Fruit fly (Drosophila melanogaster) whole organism, embryonic: ENCODE results near the gene galectin.

Experiments
- ATbp ChIP-seq: fragments of 200-800 bp; sonication (Bioruptor generic); optimal IDR thresholded peaks from 2 replicates; lab custom pipeline; 2017; ENCODE audit warnings: missing biosample characterization, mild to moderate bottlenecking, missing genetic modification characterization, missing genetic modification reagents
- Blimp-1 ChIP-seq: fragments of 200-800 bp; sonication (Bioruptor generic); optimal IDR thresholded peaks from 3 replicates; lab custom pipeline; 2018; ENCODE audit warnings: missing biosample characterization, missing genetic modification characterization, mild to moderate bottlenecking, moderate library complexity, missing genetic modification reagents
- CG10267 ChIP-seq: fragments of 200-800 bp; sonication (Bioruptor generic); optimal IDR thresholded peaks from 2 replicates; lab custom pipeline; 2018; ENCODE audit warnings: missing biosample characterization, mild to moderate bottlenecking, missing genetic modification characterization, moderate library complexity
- CG11247 ChIP-seq: fragments of 200-800 bp; sonication (Bioruptor generic); IDR thresholded peaks from 2 replicates; pipeline ENCODE4 v1.3.6; 2022; ENCODE audit warnings: missing biosample characterization, missing genetic modification characterization
- CG11456 ChIP-seq: fragments of 200-800 bp; sonication (Bioruptor generic); IDR thresholded peaks from 3 replicates; pipeline ENCODE4 v1.3.6; 2022; ENCODE audit warnings: missing biosample characterization, missing genetic modification characterization
- CG11723 ChIP-seq: fragments of 200-800 bp; sonication (Bioruptor generic); optimal IDR thresholded peaks from 2 replicates; lab custom pipeline; 2017; ENCODE audit warnings: missing biosample characterization, mild to moderate bottlenecking, missing genetic modification characterization
- CG12071 ChIP-seq: fragments of 200-800 bp; sonication (Bioruptor generic); optimal IDR thresholded peaks from 3 replicates; lab custom pipeline; 2018; ENCODE audit warnings: missing biosample characterization, mild to moderate bottlenecking, missing genetic modification characterization
- CG12219 ChIP-seq: fragments of 200-800 bp; sonication (Bioruptor generic); optimal IDR thresholded peaks from 3 replicates; lab custom pipeline; 2018; ENCODE audit warnings: missing biosample characterization, mild to moderate bottlenecking, missing genetic modification characterization
- CG1233 ChIP-seq: fragments of 200-800 bp; sonication (Bioruptor generic); optimal IDR thresholded peaks from 4 replicates; lab custom pipeline; 2018; ENCODE audit warnings: missing biosample characterization, mild to moderate bottlenecking, missing genetic modification characterization
- CG12769 ChIP-seq: fragments of 200-800 bp; sonication (Bioruptor generic); optimal IDR thresholded peaks from 2 replicates; lab custom pipeline; 2019; ENCODE audit warnings: missing biosample characterization, mild to moderate bottlenecking, missing genetic modification characterization, moderate library complexity
- CG12942 ChIP-seq: fragments of 200-800 bp; sonication (Bioruptor generic); optimal IDR thresholded peaks from 3 replicates; lab custom pipeline; 2016; ENCODE audit warnings: missing biosample characterization, missing genetic modification characterization
- CG13894 ChIP-seq: fragments of 200-800 bp; sonication (Bioruptor generic); optimal IDR thresholded peaks from 3 replicates; lab custom pipeline; 2018; ENCODE audit warnings: missing biosample characterization, mild to moderate bottlenecking, missing genetic modification characterization, moderate library complexity
- CG14965 ChIP-seq: fragments of 200-800 bp; sonication (Bioruptor generic); optimal IDR thresholded peaks from 2 replicates; lab custom pipeline; 2016; ENCODE audit warnings: missing biosample characterization, missing genetic modification characterization, borderline replicate concordance
- CG16863 ChIP-seq: fragments of 200-800 bp; sonication (Bioruptor generic); optimal IDR thresholded peaks from 3 replicates; lab custom pipeline; 2016; ENCODE audit warnings: missing biosample characterization, missing genetic modification characterization
- CG18262 ChIP-seq: fragments of 200-800 bp; optimal IDR thresholded peaks from 3 replicates; lab custom pipeline; 2019; ENCODE audit warnings: missing biosample characterization, mild to moderate bottlenecking, missing genetic modification characterization, moderate library complexity
- CG1832 ChIP-seq: fragments of 200-800 bp; sonication (Bioruptor generic); optimal IDR thresholded peaks from 2 replicates; lab custom pipeline; 2017; ENCODE audit warnings: missing biosample characterization, mild to moderate bottlenecking, missing genetic modification characterization, inconsistent platforms
- CG30020 ChIP-seq: fragments of 200-800 bp; optimal IDR thresholded peaks from 2 replicates; lab custom pipeline; 2019; ENCODE audit warnings: missing biosample characterization, mild to moderate bottlenecking, missing genetic modification characterization, moderate library complexity
- CG3847 ChIP-seq: fragments of 200-800 bp; sonication (Bioruptor generic); IDR thresholded peaks from 2 replicates; pipeline ENCODE4 v1.3.6; 2022; ENCODE audit warnings: missing biosample characterization, missing genetic modification characterization
- CG4282 ChIP-seq: fragments of 200-800 bp; sonication (Bioruptor generic); optimal IDR thresholded peaks from 2 replicates; lab custom pipeline; 2016; ENCODE audit warnings: missing biosample characterization, missing genetic modification characterization
- CG4424 ChIP-seq: fragments of 200-800 bp; sonication (Bioruptor generic); optimal IDR thresholded peaks from 3 replicates; lab custom pipeline; 2016; ENCODE audit warnings: missing biosample characterization, missing genetic modification characterization
- CG7745 ChIP-seq: fragments of 200-800 bp; sonication (Bioruptor generic); optimal IDR thresholded peaks from 2 replicates; lab custom pipeline; 2018; ENCODE audit warnings: missing biosample characterization, mild to moderate bottlenecking, missing genetic modification characterization, moderate library complexity
- CG8924 ChIP-seq: fragments of 200-800 bp; optimal IDR thresholded peaks from 3 replicates; lab custom pipeline; 2019; ENCODE audit warnings: missing biosample characterization, mild to moderate bottlenecking, missing genetic modification characterization, moderate library complexity
- CG9437 ChIP-seq: fragments of 200-800 bp; sonication (Bioruptor generic); optimal IDR thresholded peaks from 2 replicates; lab custom pipeline; 2018; ENCODE audit warnings: missing biosample characterization, mild to moderate bottlenecking, missing genetic modification characterization
- CG9876 ChIP-seq: fragments of 200-800 bp; sonication (Bioruptor generic); optimal IDR thresholded peaks from 2 replicates; lab custom pipeline; 2016; ENCODE audit warnings: missing biosample characterization, missing genetic modification characterization
- Dip3 ChIP-seq: fragments of 200-800 bp; sonication (Bioruptor generic); optimal IDR thresholded peaks from 3 replicates; lab custom pipeline; 2016; ENCODE audit warnings: missing biosample characterization, missing genetic modification characterization
- Dp ChIP-seq: fragments of 200-800 bp; sonication (Bioruptor generic); optimal IDR thresholded peaks from 2 replicates; lab custom pipeline; 2018; ENCODE audit warnings: missing biosample characterization, mild to moderate bottlenecking, missing genetic modification characterization, moderate library complexity
- Fer3 ChIP-seq: fragments of 200-800 bp; sonication (Bioruptor generic); optimal IDR thresholded peaks from 2 replicates; lab custom pipeline; 2018; ENCODE audit warnings: missing biosample characterization, mild to moderate bottlenecking, missing genetic modification characterization, moderate library complexity
- Hsf ChIP-seq: fragments of 200-800 bp; sonication (Bioruptor generic); optimal IDR thresholded peaks from 3 replicates; lab custom pipeline; 2016; ENCODE audit warnings: missing biosample characterization, missing genetic modification characterization
- MBD-R2 ChIP-seq: fragments of 200-800 bp; sonication (Bioruptor generic); IDR thresholded peaks from 2 replicates; pipeline ENCODE4 v1.3.6; 2022; ENCODE audit warnings: missing biosample characterization, missing genetic modification characterization
- NC2α ChIP-seq: fragments of 200-800 bp; sonication (Bioruptor generic); optimal IDR thresholded peaks from 2 replicates; lab custom pipeline; 2016; ENCODE audit warnings: missing biosample characterization, missing genetic modification characterization
- amos ChIP-seq: fragments of 200-800 bp; sonication (Bioruptor generic); IDR thresholded peaks from 2 replicates; pipeline ENCODE4 v1.3.6; 2022; ENCODE audit warnings: missing biosample characterization, missing genetic modification characterization; ENCODE audit not compliant: partially characterized antibody
- az2 ChIP-seq: fragments of 200-800 bp; sonication (Bioruptor generic); optimal IDR thresholded peaks from 3 replicates; lab custom pipeline; 2016; ENCODE audit warnings: missing biosample characterization, missing genetic modification characterization
- corto ChIP-seq: fragments of 200-800 bp; sonication (Bioruptor generic); optimal IDR thresholded peaks from 2 replicates; lab custom pipeline; 2016; ENCODE audit warnings: missing biosample characterization, mild to moderate bottlenecking, missing genetic modification characterization, moderate library complexity
- croc ChIP-seq: fragments of 200-800 bp; sonication (Bioruptor generic); conservative IDR thresholded peaks from 3 replicates; pipeline ENCODE4 v1.3.6; 2022; ENCODE audit warnings: missing biosample characterization, missing genetic modification characterization
- crp ChIP-seq, 2 experiments: fragments of 200-800 bp; sonication (Bioruptor generic); optimal IDR thresholded peaks; 2 replicates in 1 of 2; 3 replicates in 1 of 2; lab custom pipeline; 2017; ENCODE audit warnings: missing biosample characterization in 2 of 2, missing genetic modification characterization in 2 of 2, mild to moderate bottlenecking in 1 of 2, moderate library complexity in 1 of 2
- dmrt99B ChIP-seq: fragments of 200-800 bp; sonication (Bioruptor generic); optimal IDR thresholded peaks from 2 replicates; lab custom pipeline; 2018; ENCODE audit warnings: missing biosample characterization, mild to moderate bottlenecking, missing genetic modification characterization, moderate library complexity
- fu2 ChIP-seq: fragments of 200-800 bp; sonication (Bioruptor generic); optimal IDR thresholded peaks from 2 replicates; lab custom pipeline; 2016; ENCODE audit warnings: missing biosample characterization, missing genetic modification characterization
- kni ChIP-seq: fragments of 200-800 bp; sonication (Bioruptor generic); optimal IDR thresholded peaks from 3 replicates; lab custom pipeline; 2017; ENCODE audit warnings: mild to moderate bottlenecking, missing biosample characterization, missing genetic modification reagents, missing genetic modification characterization
- lbe ChIP-seq: fragments of 200-800 bp; sonication (Bioruptor generic); optimal IDR thresholded peaks from 2 replicates; lab custom pipeline; 2016; ENCODE audit warnings: missing biosample characterization, mild to moderate bottlenecking, missing genetic modification characterization
- lilli ChIP-seq: fragments of 200-800 bp; sonication (Bioruptor generic); optimal IDR thresholded peaks from 3 replicates; lab custom pipeline; 2016; ENCODE audit warnings: missing biosample characterization, missing genetic modification characterization
- p53 ChIP-seq: fragments of 200-800 bp; sonication (Bioruptor generic); optimal IDR thresholded peaks from 2 replicates; lab custom pipeline; 2016; ENCODE audit warnings: missing biosample characterization, missing genetic modification characterization
- prd ChIP-seq, 3 experiments: fragments of >200 bp in 2 of 3; fragments of 200-800 bp in 1 of 3; sonication (Bioruptor generic) in 1 of 3; optimal IDR thresholded peaks in 2 of 3; IDR thresholded peaks in 1 of 3; 2 replicates in 2 of 3; 3 replicates in 1 of 3; pipeline versions ENCODE4 v1.3.6 to Lab custom; 2017 to 2022; ENCODE audit warnings: missing biosample characterization in 1 of 3, missing genetic modification characterization in 1 of 3
- ro ChIP-seq: fragments of 200-800 bp; sonication (Bioruptor generic); IDR thresholded peaks from 2 replicates; pipeline ENCODE4 v1.3.6; 2022; ENCODE audit warnings: missing biosample characterization, missing genetic modification characterization
- sima ChIP-seq: fragments of 200-800 bp; sonication (Bioruptor generic); optimal IDR thresholded peaks from 2 replicates; lab custom pipeline; 2016; ENCODE audit warnings: missing biosample characterization, missing genetic modification characterization
- slp2 ChIP-seq: fragments of 200-800 bp; sonication (Bioruptor generic); optimal IDR thresholded peaks from 2 replicates; lab custom pipeline; 2016; ENCODE audit warnings: missing biosample characterization, missing genetic modification characterization
- unpg ChIP-seq: fragments of 200-800 bp; sonication (Bioruptor generic); optimal IDR thresholded peaks from 3 replicates; lab custom pipeline; 2018; ENCODE audit warnings: missing biosample characterization, mild to moderate bottlenecking, missing genetic modification characterization, moderate library complexity
- vfl ChIP-seq: fragments of 200-800 bp; sonication (Bioruptor generic); optimal IDR thresholded peaks from 2 replicates; lab custom pipeline; 2016; ENCODE audit warnings: missing biosample characterization, missing genetic modification characterization
- vvl ChIP-seq: fragments of 200-800 bp; sonication (Bioruptor generic); IDR thresholded peaks from 2 replicates; pipeline ENCODE4 v1.3.6; 2022; ENCODE audit warnings: missing biosample characterization, missing genetic modification characterization

galectin gene

DNA sequence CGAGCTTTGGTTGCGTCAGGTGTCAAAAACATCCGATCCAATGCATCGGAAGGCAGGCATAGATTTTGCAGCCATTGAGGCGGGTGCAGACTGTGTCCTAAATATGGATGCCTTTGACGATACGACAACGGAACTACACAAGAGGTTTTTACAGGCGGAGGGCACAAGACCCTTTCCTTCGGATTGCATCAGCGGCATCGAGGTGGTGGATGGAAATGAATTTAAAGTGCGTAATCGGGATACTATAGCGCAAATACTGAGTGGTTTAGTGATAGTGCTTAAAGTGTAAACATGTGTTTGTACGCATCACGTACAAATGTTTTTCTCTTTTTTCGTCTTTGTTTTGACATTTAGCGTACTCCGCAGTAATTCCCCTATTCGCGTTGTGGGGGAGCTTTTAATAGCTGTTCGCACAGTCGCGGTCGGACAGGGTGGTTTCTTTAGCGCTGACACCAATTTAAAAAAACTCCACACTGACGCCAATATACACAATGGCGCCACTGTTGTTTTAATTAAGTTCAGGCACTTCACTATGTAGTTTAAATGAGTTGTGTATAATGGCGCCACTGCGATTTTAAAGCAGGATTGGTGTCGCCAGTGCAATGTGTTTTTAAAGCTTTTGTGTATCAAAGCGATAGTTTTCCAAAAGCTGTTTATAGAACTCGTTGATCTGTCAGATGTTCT, 1.3 kb downstream of the galectin start (continued):
- TF ChIP-seq lilli (GFP tag; lab: Kevin White, UChicago): peak; percentile 71
- TF ChIP-seq corto: no peak
- TF ChIP-seq CG16863 (GFP tag; lab: Kevin White, UChicago): peak; percentile 20
- TF ChIP-seq Fer3 (tag; lab: Kevin White, UChicago): peak; percentile 34
- TF ChIP-seq az2: peak; percentile 55
- no peak for TF ChIP-seq CG12942 (GFP tag; lab: Kevin White, UChicago)
- TF ChIP-seq CG4282 (GFP tag; lab: Kevin White, UChicago): peak; percentile 59
- TF ChIP-seq unpg (GFP tag; lab: Kevin White, UChicago): peak; percentile 49
- peak in 1 of 2 experiments; percentile 68 for TF ChIP-seq crp (GFP tag; optimal IDR thresholded peaks at IDR 0.05; lab: Kevin White, UChicago)
- no peak for TF ChIP-seq sima (GFP tag; lab: Kevin White, UChicago)
- TF ChIP-seq CG12219 (GFP tag; lab: Kevin White, UChicago): no peak
- TF ChIP-seq CG11456 (GFP tag; lab: Robert Waterston, UW): no peak; the same call in 1 of the 3 replicates
- TF ChIP-seq fu2 (GFP tag; lab: Kevin White, UChicago): peak; percentile 0
- peak; percentile 31 for TF ChIP-seq lbe (GFP tag; lab: Kevin White, UChicago)
- TF ChIP-seq prd (optimal IDR thresholded peaks at IDR 0.05; lab: Kevin White, UChicago): no peak
- TF ChIP-seq prd (GFP tag; IDR thresholded peaks at IDR 0.05; lab: Robert Waterston, UW): no peak
- no peak for TF ChIP-seq CG18262 (tag; lab: Kevin White, UChicago)
- peak; percentile 16 for TF ChIP-seq CG4424 (GFP tag; lab: Kevin White, UChicago)
- TF ChIP-seq p53: peak; percentile 54
- peak; percentile 76 for TF ChIP-seq CG11247 (GFP tag; lab: Robert Waterston, UW)
- no peak for TF ChIP-seq CG10267 (tag; lab: Kevin White, UChicago)
- peak; percentile 28 for TF ChIP-seq slp2 (GFP tag; lab: Kevin White, UChicago)
- TF ChIP-seq dmrt99B (tag; lab: Kevin White, UChicago): no peak
- TF ChIP-seq CG11723: no peak
- peak; percentile 16 for TF ChIP-seq Blimp-1 (GFP tag; lab: Kevin White, UChicago)
- TF ChIP-seq Dp (GFP tag; lab: Kevin White, UChicago): peak; percentile 55
- TF ChIP-seq CG12071 (GFP tag; lab: Kevin White, UChicago): peak; percentile 27
- TF ChIP-seq CG1233: peak; percentile 39
- no peak for TF ChIP-seq kni
- no peak for TF ChIP-seq ro (GFP tag; lab: Robert Waterston, UW)
- no peak for TF ChIP-seq ATbp
- TF ChIP-seq croc (GFP tag; lab: Robert Waterston, UW): no peak
- TF ChIP-seq vvl (GFP tag; lab: Robert Waterston, UW): peak; percentile 88
- no peak for TF ChIP-seq CG8924 (tag; lab: Kevin White, UChicago)
- no peak for TF ChIP-seq CG9437 (GFP tag; lab: Kevin White, UChicago)
- TF ChIP-seq CG7745 (tag; lab: Kevin White, UChicago): no peak
- peak; percentile 67 for TF ChIP-seq CG12769 (tag; lab: Kevin White, UChicago)
- TF ChIP-seq MBD-R2 (GFP tag; lab: Robert Waterston, UW): peak; percentile 32; the same call in 1 of the 2 replicates
- no peak for TF ChIP-seq CG1832 (GFP tag; lab: Kevin White, UChicago)
- TF ChIP-seq CG14965 (GFP tag; lab: Kevin White, UChicago): no peak
- no peak for TF ChIP-seq vfl
- peak; percentile 68; the same call in 1 of the 2 replicates for TF ChIP-seq amos
- peak; percentile 91 for TF ChIP-seq CG13894 (tag; lab: Kevin White, UChicago)
- TF ChIP-seq CG9876 (GFP tag; lab: Kevin White, UChicago): peak; percentile 55
- peak; percentile 18 for TF ChIP-seq Hsf (GFP tag; lab: Kevin White, UChicago)
- TF ChIP-seq CG30020 (tag; lab: Kevin White, UChicago): no peak
- TF ChIP-seq CG3847 (GFP tag; lab: Robert Waterston, UW): peak; percentile 52; the same call in 1 of the 2 replicates
- no peak for TF ChIP-seq Dip3 (GFP tag; lab: Kevin White, UChicago)
- peak; percentile 1 for TF ChIP-seq NC2α (GFP tag; lab: Kevin White, UChicago)
